Worm (Caenorhabditis elegans) whole organism, L1 larva: ENCODE data around the gene srsx-30.

ENCODE experiments used
- C16A3.4 ChIP-seq: fragments of 150-350 bp; optimal IDR thresholded peaks from 2 replicates; lab custom pipeline; 2014; ENCODE audit warnings: missing biosample characterization, missing genetic modification characterization
- F16B12.6 ChIP-seq: fragments of 150-350 bp; optimal IDR thresholded peaks from 2 replicates; lab custom pipeline; 2014; ENCODE audit warnings: missing biosample characterization, missing genetic modification characterization
- Y116A8C.19 ChIP-seq: sonication (generic microtip); optimal IDR thresholded peaks from 2 replicates; lab custom pipeline; 2016; ENCODE audit warnings: missing compliant biosample characterization, missing genetic modification characterization, borderline replicate concordance
- aly-2 ChIP-seq: fragments of 150-350 bp; optimal IDR thresholded peaks from 2 replicates; lab custom pipeline; 2014; ENCODE audit warnings: missing biosample characterization, missing genetic modification characterization
- ama-1 ChIP-seq: fragments of 150-350 bp; optimal IDR thresholded peaks from 2 replicates; lab custom pipeline; 2014
- blmp-1 ChIP-seq: fragments of 150-350 bp; optimal IDR thresholded peaks from 2 replicates; lab custom pipeline; 2014; ENCODE audit warnings: missing biosample characterization, missing genetic modification characterization
- ceh-82 ChIP-seq, 3 experiments: fragments of 150-350 bp in 1 of 3; sonication (generic microtip) in 2 of 3; optimal IDR thresholded peaks; 2 replicates each; lab custom pipeline; 2014 to 2017; ENCODE audit warnings: missing biosample characterization in 3 of 3, missing genetic modification characterization in 3 of 3
- ces-1 ChIP-seq: fragments of 150-350 bp; optimal IDR thresholded peaks from 2 replicates; lab custom pipeline; 2014; ENCODE audit warnings: missing biosample characterization, missing genetic modification reagents, missing genetic modification characterization
- dpl-1 ChIP-seq, 3 experiments: fragments of 150-350 bp in 2 of 3; sonication (generic microtip) in 1 of 3; optimal IDR thresholded peaks; 2 replicates each; lab custom pipeline; 2014 to 2017; ENCODE audit warnings: missing biosample characterization in 3 of 3, missing genetic modification characterization in 3 of 3, missing genetic modification reagents in 3 of 3
- dsc-1 ChIP-seq: sonication (generic microtip); optimal IDR thresholded peaks from 2 replicates; lab custom pipeline; 2016; ENCODE audit warnings: mild to moderate bottlenecking, missing genetic modification characterization, missing compliant biosample characterization
- efl-1 ChIP-seq, 4 experiments: fragments of 150-350 bp; optimal IDR thresholded peaks in 3 of 4; peaks in 1 of 4; 1 replicate in 1 of 4; 2 replicates in 3 of 4; lab custom pipeline; 2014; ENCODE audit warnings: missing biosample characterization in 2 of 4, missing genetic modification characterization in 2 of 4, missing genetic modification reagents in 2 of 4
- elt-2 ChIP-seq: sonication (generic microtip); optimal IDR thresholded peaks from 2 replicates; lab custom pipeline; 2016; ENCODE audit warnings: missing genetic modification characterization, mild to moderate bottlenecking, inconsistent platforms, missing compliant biosample characterization, missing genetic modification reagents
- elt-3 ChIP-seq, 6 experiments: fragments of 150-350 bp in 1 of 6; sonication (generic microtip); optimal IDR thresholded peaks; 2 replicates each; lab custom pipeline; 2017 to 2018; ENCODE audit warnings: missing biosample characterization in 6 of 6, missing genetic modification characterization in 6 of 6, inconsistent platforms in 1 of 6
- fkh-10 ChIP-seq: sonication (generic microtip); optimal IDR thresholded peaks from 2 replicates; lab custom pipeline; 2017; ENCODE audit warnings: missing biosample characterization, missing genetic modification reagents, missing genetic modification characterization
- fos-1 ChIP-seq: fragments of 150-350 bp; optimal IDR thresholded peaks from 2 replicates; lab custom pipeline; 2014; ENCODE audit warnings: missing biosample characterization, missing genetic modification characterization
- grh-1 ChIP-seq: fragments of 200-800 bp; sonication (Bioruptor generic); IDR thresholded peaks from 2 replicates; pipeline ENCODE4 v1.3.6; 2022; ENCODE audit warnings: missing genetic modification reagents, missing genetic modification characterization, missing compliant biosample characterization
- hlh-4 ChIP-seq: sonication (generic microtip); optimal IDR thresholded peaks from 2 replicates; lab custom pipeline; 2016; ENCODE audit warnings: mild to moderate bottlenecking, missing genetic modification characterization, missing compliant biosample characterization
- irx-1 ChIP-seq: sonication (generic microtip); optimal IDR thresholded peaks from 2 replicates; lab custom pipeline; 2016; ENCODE audit warnings: missing genetic modification characterization, missing compliant biosample characterization
- isw-1 ChIP-seq: fragments of 200-800 bp; sonication (Bioruptor generic); IDR thresholded peaks from 2 replicates; pipeline ENCODE4 v1.3.6; 2022; ENCODE audit warnings: missing genetic modification characterization, missing compliant biosample characterization
- lin-13 ChIP-seq: fragments of 150-350 bp; optimal IDR thresholded peaks from 2 replicates; lab custom pipeline; 2014; ENCODE audit warnings: missing biosample characterization, missing genetic modification reagents, missing genetic modification characterization
- lin-14 ChIP-seq: fragments of 200-800 bp; sonication (Bioruptor generic); optimal IDR thresholded peaks from 2 replicates; lab custom pipeline; 2018; ENCODE audit warnings: mild to moderate bottlenecking, missing genetic modification characterization, moderate library complexity, missing compliant biosample characterization
- lin-15B ChIP-seq: fragments of 150-350 bp; sonication (generic microtip); optimal IDR thresholded peaks from 3 replicates; lab custom pipeline; 2014; ENCODE audit warnings: missing biosample characterization, missing genetic modification characterization
- lin-35 ChIP-seq, 2 experiments: fragments of 150-350 bp; optimal IDR thresholded peaks; 2 replicates each; lab custom pipeline; 2014; ENCODE audit warnings: missing biosample characterization in 2 of 2, missing genetic modification characterization in 2 of 2, missing genetic modification reagents in 2 of 2
- lin-39 ChIP-seq: fragments of 150-350 bp; optimal IDR thresholded peaks from 2 replicates; lab custom pipeline; 2014; ENCODE audit warnings: missing biosample characterization, missing genetic modification reagents, missing genetic modification characterization
- lir-3 ChIP-seq: sonication (generic microtip); optimal IDR thresholded peaks from 2 replicates; lab custom pipeline; 2016; ENCODE audit warnings: mild to moderate bottlenecking, missing genetic modification characterization, moderate library complexity, missing compliant biosample characterization; ENCODE audit not compliant: poor library complexity
- lsy-2 ChIP-seq, 2 experiments: fragments of 150-350 bp; optimal IDR thresholded peaks; 2 replicates each; lab custom pipeline; 2014; ENCODE audit warnings: missing biosample characterization in 2 of 2, missing genetic modification characterization in 2 of 2
- mep-1 ChIP-seq: fragments of 150-350 bp; optimal IDR thresholded peaks from 2 replicates; lab custom pipeline; 2014; ENCODE audit warnings: missing biosample characterization, missing genetic modification characterization
- nhr-11 ChIP-seq: fragments of 150-350 bp; optimal IDR thresholded peaks from 2 replicates; lab custom pipeline; 2014; ENCODE audit warnings: missing biosample characterization, missing genetic modification characterization
- nhr-19 ChIP-seq: fragments of 200-800 bp; sonication (Bioruptor generic); conservative IDR thresholded peaks from 2 replicates; pipeline ENCODE4 v1.3.6; 2022; ENCODE audit warnings: missing genetic modification characterization, missing compliant biosample characterization
- nhr-20 ChIP-seq: sonication (generic microtip); optimal IDR thresholded peaks from 2 replicates; lab custom pipeline; 2016; ENCODE audit warnings: mild to moderate bottlenecking, missing genetic modification characterization, missing compliant biosample characterization
- nhr-28 ChIP-seq: fragments of 150-350 bp; optimal IDR thresholded peaks from 2 replicates; lab custom pipeline; 2014; ENCODE audit warnings: missing biosample characterization, missing genetic modification characterization
- nhr-47 ChIP-seq: sonication (generic microtip); optimal IDR thresholded peaks from 2 replicates; lab custom pipeline; 2016; ENCODE audit warnings: mild to moderate bottlenecking, missing genetic modification characterization, moderate library complexity, missing compliant biosample characterization
- nhr-71 ChIP-seq: sonication (generic microtip); optimal IDR thresholded peaks from 2 replicates; lab custom pipeline; 2016; ENCODE audit warnings: mild to moderate bottlenecking, missing genetic modification characterization, moderate library complexity, missing compliant biosample characterization
- nhr-76 ChIP-seq: sonication (generic microtip); optimal IDR thresholded peaks from 2 replicates; lab custom pipeline; 2017; ENCODE audit warnings: missing biosample characterization, missing genetic modification characterization
- nhr-77 ChIP-seq: fragments of 150-350 bp; optimal IDR thresholded peaks from 2 replicates; lab custom pipeline; 2014; ENCODE audit warnings: missing biosample characterization, missing genetic modification characterization
- nhr-84 ChIP-seq: sonication (generic microtip); optimal IDR thresholded peaks from 2 replicates; lab custom pipeline; 2017; ENCODE audit warnings: missing biosample characterization, missing genetic modification characterization
- nhr-85 ChIP-seq: sonication (generic microtip); peaks from one replicate; lab custom pipeline; 2016; ENCODE audit warnings: missing genetic modification characterization, inconsistent platforms, missing compliant biosample characterization
- nhr-90 ChIP-seq: sonication (generic microtip); optimal IDR thresholded peaks from 2 replicates; lab custom pipeline; 2016; ENCODE audit warnings: mild to moderate bottlenecking, missing genetic modification characterization, missing compliant biosample characterization; ENCODE audit not compliant: poor library complexity
- rnt-1 ChIP-seq: sonication (generic microtip); optimal IDR thresholded peaks from 2 replicates; lab custom pipeline; 2016; ENCODE audit warnings: mild to moderate bottlenecking, missing genetic modification characterization, moderate library complexity, missing compliant biosample characterization
- skn-1 ChIP-seq: fragments of 150-350 bp; optimal IDR thresholded peaks from 2 replicates; lab custom pipeline; 2014; ENCODE audit warnings: missing biosample characterization, missing genetic modification characterization
- snpc-4 ChIP-seq: fragments of 150-350 bp; optimal IDR thresholded peaks from 2 replicates; lab custom pipeline; 2014; ENCODE audit warnings: missing biosample characterization, missing genetic modification characterization
- snu-23 ChIP-seq: sonication (generic microtip); optimal IDR thresholded peaks from 2 replicates; lab custom pipeline; 2016; ENCODE audit warnings: missing genetic modification characterization, missing compliant biosample characterization
- sox-4 ChIP-seq: sonication (generic microtip); optimal IDR thresholded peaks from 2 replicates; lab custom pipeline; 2016; ENCODE audit warnings: missing genetic modification characterization, missing compliant biosample characterization
- sup-37 ChIP-seq: fragments of 200-800 bp; sonication (Bioruptor generic); optimal IDR thresholded peaks from 2 replicates; lab custom pipeline; 2018; ENCODE audit warnings: mild to moderate bottlenecking, missing genetic modification characterization, missing compliant biosample characterization
- swsn-7 ChIP-seq: sonication (generic microtip); optimal IDR thresholded peaks from 2 replicates; lab custom pipeline; 2016; ENCODE audit warnings: missing genetic modification characterization, missing compliant biosample characterization
- tbx-2 ChIP-seq: sonication (generic microtip); optimal IDR thresholded peaks from 2 replicates; lab custom pipeline; 2016; ENCODE audit warnings: missing genetic modification characterization, missing compliant biosample characterization
- unc-130 ChIP-seq: fragments of 150-350 bp; optimal IDR thresholded peaks from 2 replicates; lab custom pipeline; 2017; ENCODE audit warnings: missing biosample characterization, missing genetic modification characterization, inconsistent platforms
- unc-86 ChIP-seq: sonication (generic microtip); optimal IDR thresholded peaks from 2 replicates; lab custom pipeline; 2016; ENCODE audit warnings: missing genetic modification characterization, missing compliant biosample characterization
- unc-98 ChIP-seq: fragments of 200-800 bp; sonication (Bioruptor generic); IDR thresholded peaks from 2 replicates; pipeline ENCODE4 v1.3.6; 2022; ENCODE audit warnings: missing genetic modification characterization, missing compliant biosample characterization
- xbp-1 ChIP-seq: sonication (generic microtip); optimal IDR thresholded peaks from 2 replicates; lab custom pipeline; 2016; ENCODE audit warnings: missing genetic modification characterization, missing compliant biosample characterization
- zip-4 ChIP-seq: fragments of 200-800 bp; sonication (Bioruptor generic); optimal IDR thresholded peaks from 2 replicates; lab custom pipeline; 2018; ENCODE audit warnings: mild to moderate bottlenecking, missing genetic modification characterization, moderate library complexity, missing compliant biosample characterization
- ztf-11 ChIP-seq, 2 experiments: sonication (generic microtip); optimal IDR thresholded peaks; 2 replicates each; lab custom pipeline; 2016 to 2017; ENCODE audit warnings: missing genetic modification characterization in 2 of 2, missing biosample characterization in 1 of 2, missing compliant biosample characterization in 1 of 2
- ztf-4 ChIP-seq: fragments of 150-350 bp; optimal IDR thresholded peaks from 2 replicates; lab custom pipeline; 2014; ENCODE audit warnings: missing biosample characterization, missing genetic modification characterization

The srsx-30 gene

DNA sequence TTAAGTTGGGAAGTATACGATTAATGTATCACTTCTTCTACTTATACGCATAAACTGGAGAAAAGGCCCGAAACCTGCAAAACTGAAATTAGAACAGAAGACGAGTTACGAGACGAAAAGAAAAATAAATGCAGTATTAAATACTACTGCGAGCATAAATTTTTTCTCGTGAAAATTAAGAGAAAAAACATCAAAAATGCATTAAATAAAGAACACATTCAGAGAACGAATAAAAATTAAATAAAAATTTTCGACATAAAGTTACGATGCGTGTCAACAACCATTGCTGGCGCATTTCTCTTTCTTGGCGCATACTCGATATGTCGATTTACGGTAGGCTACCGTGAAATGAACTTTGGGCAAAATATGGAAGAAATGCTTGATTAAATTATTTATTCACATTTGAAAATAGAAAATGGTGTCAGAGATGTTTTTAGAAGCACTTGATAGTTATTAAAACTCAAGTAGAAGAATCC lies 46.3 kb downstream of the srsx-30 start, which contains the start of the genes ZK856.19 and ZK856.11:
ZK856.19 (minus strand) TSS at position 51 of the 476 bp plus-strand sequence.
ZK856.11 (minus strand) TSS at position 76 of the 476 bp plus-strand sequence.
- TF ChIP-seq lin-15B (tag; lab: Kevin White, UChicago): peak; percentile 78
- peak; percentile 69 for TF ChIP-seq snpc-4
- peak; percentile 78 for TF ChIP-seq tbx-2 (tag; lab: Kevin White, UChicago)
- no peak for TF ChIP-seq ces-1
- TF ChIP-seq fkh-10: no peak
- TF ChIP-seq ama-1: peak; percentile 6
- TF ChIP-seq Y116A8C.19 (tag; lab: Kevin White, UChicago): no peak
- no peak for TF ChIP-seq nhr-76
- TF ChIP-seq nhr-11 (tag; lab: Kevin White, UChicago): peak; percentile 33
- TF ChIP-seq ztf-4 (tag; lab: Kevin White, UChicago): no peak
- TF ChIP-seq lir-3: peak; percentile 50
- peak; percentile 77 for TF ChIP-seq xbp-1 (tag; lab: Kevin White, UChicago)
- TF ChIP-seq irx-1 (tag; lab: Kevin White, UChicago): peak; percentile 40
- peak; percentile 37 for TF ChIP-seq skn-1 (tag; lab: Kevin White, UChicago)
- peak; percentile 88 for TF ChIP-seq mep-1
- no peak for TF ChIP-seq nhr-84 (tag; lab: Kevin White, UChicago)
- peak; percentile 86 for TF ChIP-seq nhr-85 (tag; lab: Kevin White, UChicago)
- peak; percentile 68 for TF ChIP-seq C16A3.4
- peak; percentile 70 for TF ChIP-seq rnt-1 (tag; lab: Kevin White, UChicago)
- TF ChIP-seq nhr-90: peak; percentile 78
- peak; percentile 60 for TF ChIP-seq unc-130 (tag; lab: Kevin White, UChicago)
- TF ChIP-seq nhr-19 (GFP tag; lab: Robert Waterston, UW): peak; percentile 75
- TF ChIP-seq nhr-77 (tag; lab: Kevin White, UChicago): peak; percentile 24
- TF ChIP-seq snu-23 (GFP tag; lab: Kevin White, UChicago): peak; percentile 79
- no peak for TF ChIP-seq hlh-4 (tag; lab: Kevin White, UChicago)
- TF ChIP-seq unc-86 (tag; lab: Kevin White, UChicago): peak; percentile 54
- TF ChIP-seq lin-13 (GFP tag; lab: Kevin White, UChicago): peak; percentile 1
- peak; percentile 37 for TF ChIP-seq lin-39 (tag; lab: Kevin White, UChicago)
- TF ChIP-seq isw-1 (GFP tag; lab: Robert Waterston, UW): peak; percentile 58
- peak; percentile 39 for TF ChIP-seq aly-2 (tag; lab: Kevin White, UChicago)
- peak; percentile 55; the same call in 1 of the 2 replicates for TF ChIP-seq grh-1 (GFP tag; lab: Robert Waterston, UW)
- peak; percentile 83 for TF ChIP-seq nhr-47 (tag; lab: Kevin White, UChicago)
- TF ChIP-seq elt-2 (tag; lab: Kevin White, UChicago): peak; percentile 31
- peak; percentile 85 for TF ChIP-seq nhr-71 (tag; lab: Kevin White, UChicago)
- peak; percentile 0 for TF ChIP-seq sox-4 (tag; lab: Kevin White, UChicago)
- peak; percentile 69 for TF ChIP-seq dsc-1 (tag; lab: Kevin White, UChicago)
- peak; percentile 69 for TF ChIP-seq lin-14 (GFP tag; lab: Kevin White, UChicago)
- TF ChIP-seq dpl-1 (GFP tag; optimal IDR thresholded peaks at IDR 0.05; lab: Kevin White, UChicago): peak; percentile 58 to 73 (median 72)
- peak; percentile 79 to 88 for TF ChIP-seq lsy-2 (tag; optimal IDR thresholded peaks at IDR 0.05; lab: Kevin White, UChicago)
- peak; percentile 78 for TF ChIP-seq nhr-20 (tag; lab: Kevin White, UChicago)
- peak; percentile 77 for TF ChIP-seq swsn-7 (tag; lab: Kevin White, UChicago)
- peak; percentile 27 for TF ChIP-seq fos-1 (tag; lab: Kevin White, UChicago)
- no peak for TF ChIP-seq sup-37 (GFP tag; lab: Kevin White, UChicago)
- peak; percentile 21 to 47 (median 40) for TF ChIP-seq ceh-82 (tag; optimal IDR thresholded peaks at IDR 0.05; lab: Kevin White, UChicago)
- no peak for TF ChIP-seq ztf-11 (tag; optimal IDR thresholded peaks at IDR 0.05; lab: Kevin White, UChicago)
- TF ChIP-seq blmp-1 (tag; lab: Kevin White, UChicago): peak; percentile 76
- TF ChIP-seq efl-1 (optimal IDR thresholded peaks at IDR 0.05; lab: Kevin White, UChicago): peak; percentile 63 to 74
- TF ChIP-seq efl-1 (GFP tag; optimal IDR thresholded peaks at IDR 0.05 in 1 of 2; lab: Kevin White, UChicago): peak; percentile 66 to 97
- no peak for TF ChIP-seq unc-98
- TF ChIP-seq F16B12.6: peak; percentile 36
- no peak for TF ChIP-seq nhr-28 (tag; lab: Kevin White, UChicago)
- peak; percentile 4 for TF ChIP-seq zip-4 (GFP tag; lab: Kevin White, UChicago)
- peak in 2 of 6 experiments; percentile 2 to 18 for TF ChIP-seq elt-3 (tag; optimal IDR thresholded peaks at IDR 0.05; lab: Kevin White, UChicago)
- peak; percentile 70 to 75 for TF ChIP-seq lin-35 (GFP tag; optimal IDR thresholded peaks at IDR 0.05; lab: Kevin White, UChicago)
- TF ChIP-seq, all 84 proteins: peak for 42
